Worm (Caenorhabditis elegans): ENCODE results near the gene F40G9.18.

Gene F40G9.18

ce11 chrIII:169478-169877 lies at the start of gene F40G9.18:
Gene F40G9.18, minus strand, starts transcription at chrIII:169578.
- TF ChIP-seq sea-1 (GFP tag; conservative IDR thresholded peaks at IDR 0.05) (no peak), ets-7 (tag; optimal IDR thresholded peaks at IDR 0.05) (no peak), ama-1 (optimal IDR thresholded peaks at IDR 0.05) (no peak), hmbx-1 (tag; optimal IDR thresholded peaks at IDR 0.05) (no peak), F13C5.2 (tag; optimal IDR thresholded peaks at IDR 0.05) (no peak)

ce11 chrIII:211387-211786 lies 42.0 kb upstream of the F40G9.18 start:
- TF ChIP-seq ceh-36 (tag; optimal IDR thresholded peaks at IDR 0.05) (no peak), tbx-37 (GFP tag; conservative IDR thresholded peaks at IDR 0.05) (no peak), aly-1 (tag; optimal IDR thresholded peaks at IDR 0.05) (no peak), B0310.2 (tag; optimal IDR thresholded peaks at IDR 0.05) (no peak), tra-4 (tag; optimal IDR thresholded peaks at IDR 0.05) (no peak), F13C5.2 (tag; optimal IDR thresholded peaks at IDR 0.05) (no peak), hmbx-1 (tag; optimal IDR thresholded peaks at IDR 0.05) (no peak), ets-7 (tag; optimal IDR thresholded peaks at IDR 0.05) (no peak)

- TF ChIP-seq aly-1 (tag; optimal IDR thresholded peaks at IDR 0.05): no peak
- TF ChIP-seq hnd-1 (tag; optimal IDR thresholded peaks at IDR 0.05): no peak
- TF ChIP-seq tra-4 (tag; optimal IDR thresholded peaks at IDR 0.05): no peak
- TF ChIP-seq sea-1 (GFP tag; conservative IDR thresholded peaks at IDR 0.05): no peak
- TF ChIP-seq ceh-13 (GFP tag; optimal IDR thresholded peaks at IDR 0.05): no peak
- no peak for TF ChIP-seq hmbx-1 (tag; optimal IDR thresholded peaks at IDR 0.05)
- no peak for TF ChIP-seq ets-7 (tag; optimal IDR thresholded peaks at IDR 0.05)
- no peak for TF ChIP-seq tbx-37 (GFP tag; conservative IDR thresholded peaks at IDR 0.05)
- TF ChIP-seq flt-1 (GFP tag; IDR thresholded peaks at IDR 0.05): no peak
- TF ChIP-seq ceh-36 (tag; optimal IDR thresholded peaks at IDR 0.05): no peak
- TF ChIP-seq F13C5.2 (tag; optimal IDR thresholded peaks at IDR 0.05): no peak
- no peak for TF ChIP-seq pes-1 (GFP tag; IDR thresholded peaks at IDR 0.05)
- TF ChIP-seq ama-1 (optimal IDR thresholded peaks at IDR 0.05): no peak
- no peak for TF ChIP-seq hmg-4 (GFP tag; optimal IDR thresholded peaks at IDR 0.05)
- TF ChIP-seq scrt-1 (GFP tag; IDR thresholded peaks at IDR 0.05): no peak
- no peak for TF ChIP-seq B0310.2 (tag; optimal IDR thresholded peaks at IDR 0.05)
- TF ChIP-seq tbx-11 (GFP tag; IDR thresholded peaks at IDR 0.05): no peak
Measured at ce11 chrIII:209695-210091, 40.3 kb upstream of the F40G9.18 start, which contains the start of gene klp-20. Gene klp-20, plus strand, starts transcription at chrIII:209992.

- TF ChIP-seq tbx-37 (GFP tag; conservative IDR thresholded peaks at IDR 0.05) (no peak), ets-7 (tag; optimal IDR thresholded peaks at IDR 0.05) (no peak), sea-1 (GFP tag; conservative IDR thresholded peaks at IDR 0.05) (no peak), flt-1 (GFP tag; IDR thresholded peaks at IDR 0.05) (no peak), pes-1 (GFP tag; IDR thresholded peaks at IDR 0.05) (no peak), B0310.2 (tag; optimal IDR thresholded peaks at IDR 0.05) (no peak), ceh-13 (GFP tag; optimal IDR thresholded peaks at IDR 0.05) (no peak), aly-1 (tag; optimal IDR thresholded peaks at IDR 0.05) (no peak), scrt-1 (GFP tag; IDR thresholded peaks at IDR 0.05) (no peak), tbx-11 (GFP tag; IDR thresholded peaks at IDR 0.05) (no peak), tra-4 (tag; optimal IDR thresholded peaks at IDR 0.05) (no peak)
Measured at ce11 chrIII:208793-209694, 39.7 kb upstream of the F40G9.18 start.

ce11 chrIII:207023-207422 lies 37.6 kb upstream of the F40G9.18 start, which contains the start of gene W10C4.1:
Gene W10C4.1, minus strand, starts transcription at chrIII:207123.
- no peak for TF ChIP-seq ama-1 (optimal IDR thresholded peaks at IDR 0.05)

- no peak for TF ChIP-seq sea-1 (GFP tag; conservative IDR thresholded peaks at IDR 0.05)
- TF ChIP-seq scrt-1 (GFP tag; IDR thresholded peaks at IDR 0.05): no peak
- no peak for TF ChIP-seq aly-1 (tag; optimal IDR thresholded peaks at IDR 0.05)
- TF ChIP-seq B0310.2 (tag; optimal IDR thresholded peaks at IDR 0.05): no peak
- TF ChIP-seq ama-1 (optimal IDR thresholded peaks at IDR 0.05): no peak
- TF ChIP-seq ceh-13 (GFP tag; optimal IDR thresholded peaks at IDR 0.05): no peak
- no peak for TF ChIP-seq hmbx-1 (tag; optimal IDR thresholded peaks at IDR 0.05)
- TF ChIP-seq hmg-4 (GFP tag; optimal IDR thresholded peaks at IDR 0.05): no peak
- TF ChIP-seq tbx-11 (GFP tag; IDR thresholded peaks at IDR 0.05): no peak
Measured at ce11 chrIII:203953-204352, 34.6 kb upstream of the F40G9.18 start.

ce11 chrIII:194160-194559 lies 24.8 kb upstream of the F40G9.18 start, which contains the start of gene F40G9.17:
Gene F40G9.17, plus strand, starts transcription at chrIII:194460.
- TF ChIP-seq flt-1 (GFP tag; IDR thresholded peaks at IDR 0.05): no peak

ce11 chrIII:191803-192202 lies 22.4 kb upstream of the F40G9.18 start, which contains the start of gene sec-20:
Gene sec-20, plus strand, starts transcription at chrIII:192103.
- TF ChIP-seq F13C5.2 (tag; optimal IDR thresholded peaks at IDR 0.05): no peak
- no peak for TF ChIP-seq B0310.2 (tag; optimal IDR thresholded peaks at IDR 0.05)
- no peak for TF ChIP-seq tbx-11 (GFP tag; IDR thresholded peaks at IDR 0.05)
- TF ChIP-seq ceh-36 (tag; optimal IDR thresholded peaks at IDR 0.05): no peak
- TF ChIP-seq hmg-4 (GFP tag; optimal IDR thresholded peaks at IDR 0.05): no peak
- no peak for TF ChIP-seq hnd-1 (tag; optimal IDR thresholded peaks at IDR 0.05)
- TF ChIP-seq ama-1 (optimal IDR thresholded peaks at IDR 0.05): no peak
- TF ChIP-seq hmbx-1 (tag; optimal IDR thresholded peaks at IDR 0.05): no peak
- no peak for TF ChIP-seq ceh-13 (GFP tag; optimal IDR thresholded peaks at IDR 0.05)
- TF ChIP-seq scrt-1 (GFP tag; IDR thresholded peaks at IDR 0.05): no peak
- TF ChIP-seq tra-4 (tag; optimal IDR thresholded peaks at IDR 0.05): no peak
- TF ChIP-seq aly-1 (tag; optimal IDR thresholded peaks at IDR 0.05): no peak
- TF ChIP-seq flt-1 (GFP tag; IDR thresholded peaks at IDR 0.05): no peak
